Fruit fly (Drosophila melanogaster): ENCODE measurements around the gene MRP.
A peak's percentile ranks its signal among the peaks of the same experiment; 100 is the strongest.

MRP gene

dm6 chr2L:12700381-12700963 lies 18.4 kb upstream of the MRP start, which contains the start of gene CG17036:
Gene CG17036 (minus strand): TSS chr2L:12700746.
- peak; percentile 6 for TF ChIP-seq CG14711 (tag; optimal IDR thresholded peaks at IDR 0.05)
- no peak for TF ChIP-seq cic (GFP tag; optimal IDR thresholded peaks at IDR 0.05)
- no peak for TF ChIP-seq toe (GFP tag; optimal IDR thresholded peaks at IDR 0.05)
- peak; percentile 21 for TF ChIP-seq Mnt (GFP tag; optimal IDR thresholded peaks at IDR 0.05)
- no peak for TF ChIP-seq CG1620 (GFP tag; optimal IDR thresholded peaks at IDR 0.05)
- TF ChIP-seq cnc (optimal IDR thresholded peaks at IDR 0.05), result no peak
- TF ChIP-seq Clk (GFP tag; optimal IDR thresholded peaks at IDR 0.05), result no peak
- peak; percentile 2 for TF ChIP-seq tj (GFP tag; optimal IDR thresholded peaks at IDR 0.05)
- TF ChIP-seq CG12768 (GFP tag; optimal IDR thresholded peaks at IDR 0.05), result peak; percentile 27
- TF ChIP-seq ovo (GFP tag; optimal IDR thresholded peaks at IDR 0.05), result no peak
- TF ChIP-seq CG5204 (GFP tag; optimal IDR thresholded peaks at IDR 0.05), result no peak
- TF ChIP-seq CG7045 (GFP tag; optimal IDR thresholded peaks at IDR 0.05), result no peak
- no peak for TF ChIP-seq kay (GFP tag; ENCODE audit: borderline replicate concordance)
- no peak for TF ChIP-seq CG7101 (tag; optimal IDR thresholded peaks at IDR 0.05)
- TF ChIP-seq CG11617 (GFP tag; optimal IDR thresholded peaks at IDR 0.05), result peak; percentile 67
- no peak for TF ChIP-seq CG33017 (tag; optimal IDR thresholded peaks at IDR 0.05)
- peak; percentile 16 for TF ChIP-seq Hr96 (GFP tag; optimal IDR thresholded peaks at IDR 0.05)
- no peak for TF ChIP-seq Crg-1 (GFP tag; optimal IDR thresholded peaks at IDR 0.05)
- TF ChIP-seq bab1 (GFP tag; optimal IDR thresholded peaks at IDR 0.05), result peak; percentile 3
- peak; percentile 31 for TF ChIP-seq pad (GFP tag; optimal IDR thresholded peaks at IDR 0.05)

dm6 chr2L:12701498-12701897 lies 17.3 kb upstream of the MRP start:
- no peak for TF ChIP-seq CG14711 (tag; optimal IDR thresholded peaks at IDR 0.05)
- TF ChIP-seq cnc (optimal IDR thresholded peaks at IDR 0.05), result no peak
- TF ChIP-seq CG33017 (tag; optimal IDR thresholded peaks at IDR 0.05), result no peak
- no peak for TF ChIP-seq CG7101 (tag; optimal IDR thresholded peaks at IDR 0.05)
- no peak for TF ChIP-seq cic (GFP tag; optimal IDR thresholded peaks at IDR 0.05)
- TF ChIP-seq tj (GFP tag; optimal IDR thresholded peaks at IDR 0.05), result no peak
- TF ChIP-seq CG5204 (GFP tag; optimal IDR thresholded peaks at IDR 0.05), result no peak
- no peak for TF ChIP-seq CG11617 (GFP tag; optimal IDR thresholded peaks at IDR 0.05)
- no peak for TF ChIP-seq pad (GFP tag; optimal IDR thresholded peaks at IDR 0.05)

dm6 chr2L:12704418-12704920 lies 14.4 kb upstream of the MRP start, which contains the start of the genes CG5776 and spict:
Gene CG5776 (minus strand): TSS chr2L:12704451.
Gene spict (plus strand): TSS chr2L:12704725.
- TF ChIP-seq CG12768 (GFP tag; optimal IDR thresholded peaks at IDR 0.05), result peak; percentile 58
- no peak for TF ChIP-seq kay (GFP tag; ENCODE audit: borderline replicate concordance)
- TF ChIP-seq Clk (GFP tag; optimal IDR thresholded peaks at IDR 0.05), result peak; percentile 20
- TF ChIP-seq cic (GFP tag; optimal IDR thresholded peaks at IDR 0.05), result no peak
- peak; percentile 44 for TF ChIP-seq Crg-1 (GFP tag; optimal IDR thresholded peaks at IDR 0.05)
- peak; percentile 77 for TF ChIP-seq bab1 (GFP tag; optimal IDR thresholded peaks at IDR 0.05)
- TF ChIP-seq CG7045 (GFP tag; optimal IDR thresholded peaks at IDR 0.05), result peak; percentile 59
- peak; percentile 72 for TF ChIP-seq CG11617 (GFP tag; optimal IDR thresholded peaks at IDR 0.05)
- peak; percentile 41 for TF ChIP-seq toe (GFP tag; optimal IDR thresholded peaks at IDR 0.05)
- no peak for TF ChIP-seq CG5204 (GFP tag; optimal IDR thresholded peaks at IDR 0.05)
- TF ChIP-seq CG14711 (tag; optimal IDR thresholded peaks at IDR 0.05), result peak; percentile 64
- TF ChIP-seq tj (GFP tag; optimal IDR thresholded peaks at IDR 0.05), result peak; percentile 25
- peak; percentile 80 for TF ChIP-seq Mnt (GFP tag; optimal IDR thresholded peaks at IDR 0.05)
- peak; percentile 68 for TF ChIP-seq CG1620 (GFP tag; optimal IDR thresholded peaks at IDR 0.05)
- TF ChIP-seq Hr96 (GFP tag; optimal IDR thresholded peaks at IDR 0.05), result peak; percentile 18
- TF ChIP-seq cnc (optimal IDR thresholded peaks at IDR 0.05), result no peak
- peak; percentile 72 for TF ChIP-seq CG33017 (tag; optimal IDR thresholded peaks at IDR 0.05)
- TF ChIP-seq pad (GFP tag; optimal IDR thresholded peaks at IDR 0.05), result peak; percentile 56
- TF ChIP-seq CG7101 (tag; optimal IDR thresholded peaks at IDR 0.05), result peak; percentile 79
- peak; percentile 25 for TF ChIP-seq ovo (GFP tag; optimal IDR thresholded peaks at IDR 0.05)

- TF ChIP-seq ovo (GFP tag; optimal IDR thresholded peaks at IDR 0.05) (no peak), CG14711 (tag; optimal IDR thresholded peaks at IDR 0.05) (no peak), CG5204 (GFP tag; optimal IDR thresholded peaks at IDR 0.05) (no peak), CG12768 (GFP tag; optimal IDR thresholded peaks at IDR 0.05) (no peak), CG7045 (GFP tag; optimal IDR thresholded peaks at IDR 0.05) (no peak)
Measured at dm6 chr2L:12705376-12705775, 13.5 kb upstream of the MRP start.

dm6 chr2L:12707540-12707939 lies 11.3 kb upstream of the MRP start, which contains the start of the genes CG6180 and CG15484:
Gene CG6180 (plus strand): TSS chr2L:12707661.
Gene CG15484 (minus strand): TSS chr2L:12707711.
- TF ChIP-seq cic (GFP tag; optimal IDR thresholded peaks at IDR 0.05) (no peak), CG5204 (GFP tag; optimal IDR thresholded peaks at IDR 0.05) (no peak), CG14711 (tag; optimal IDR thresholded peaks at IDR 0.05) (peak; percentile 20), bab1 (GFP tag; optimal IDR thresholded peaks at IDR 0.05) (peak; percentile 24), Crg-1 (GFP tag; optimal IDR thresholded peaks at IDR 0.05) (no peak)

dm6 chr2L:12708576-12708975 lies 10.3 kb upstream of the MRP start:
- TF ChIP-seq CG12768 (GFP tag; optimal IDR thresholded peaks at IDR 0.05) (no peak), pad (GFP tag; optimal IDR thresholded peaks at IDR 0.05) (no peak), kay (GFP tag; ENCODE audit: borderline replicate concordance) (no peak), CG5204 (GFP tag; optimal IDR thresholded peaks at IDR 0.05) (no peak), cnc (optimal IDR thresholded peaks at IDR 0.05) (no peak), Hr96 (GFP tag; optimal IDR thresholded peaks at IDR 0.05) (no peak), CG7045 (GFP tag; optimal IDR thresholded peaks at IDR 0.05) (no peak), CG7101 (tag; optimal IDR thresholded peaks at IDR 0.05) (no peak)
